Worm (Caenorhabditis elegans): ENCODE data around the gene Y20C6A.4.

The Y20C6A.4 gene

ce11 chrV:17379932-17380331 lies at the start of gene Y20C6A.4:
Gene Y20C6A.4, plus strand, starts transcription at chrV:17380232.
- TF ChIP-seq lin-11 (tag; optimal IDR thresholded peaks at IDR 0.05) (no peak), C08G9.2 (tag; optimal IDR thresholded peaks at IDR 0.05) (no peak), mec-3 (tag; optimal IDR thresholded peaks at IDR 0.05; ENCODE audit: borderline replicate concordance) (no peak), ceh-22 (tag; optimal IDR thresholded peaks at IDR 0.05) (no peak), dve-1 (tag; optimal IDR thresholded peaks at IDR 0.05) (no peak), lim-6 (tag; optimal IDR thresholded peaks at IDR 0.05) (no peak), ama-1 (optimal IDR thresholded peaks at IDR 0.05) (no peak), C38D4.7 (GFP tag; optimal IDR thresholded peaks at IDR 0.05) (no peak), odd-2 (tag; optimal IDR thresholded peaks at IDR 0.05) (no peak), pag-3 (tag; optimal IDR thresholded peaks at IDR 0.05; ENCODE audit: borderline replicate concordance) (no peak), hlh-15 (tag; optimal IDR thresholded peaks at IDR 0.05) (no peak), ceh-30 (tag; optimal IDR thresholded peaks at IDR 0.05) (no peak), rnt-1 (tag; optimal IDR thresholded peaks at IDR 0.05) (no peak), ceh-14 (tag; optimal IDR thresholded peaks at IDR 0.05) (no peak), T23F11.4 (GFP tag; optimal IDR thresholded peaks at IDR 0.05) (no peak), pha-2 (tag; optimal IDR thresholded peaks at IDR 0.05) (no peak), unc-3 (GFP tag; conservative IDR thresholded peaks at IDR 0.05) (no peak), unc-3 (tag; optimal IDR thresholded peaks at IDR 0.05) (no peak), K02D7.2 (tag; optimal IDR thresholded peaks at IDR 0.05) (no peak), ceh-34 (tag; optimal IDR thresholded peaks at IDR 0.05) (no peak), tbx-7 (tag; optimal IDR thresholded peaks at IDR 0.05) (no peak)

- TF ChIP-seq mec-3 (tag; optimal IDR thresholded peaks at IDR 0.05; ENCODE audit: borderline replicate concordance) = no peak
- no peak for TF ChIP-seq hlh-15 (tag; optimal IDR thresholded peaks at IDR 0.05)
- no peak for TF ChIP-seq unc-3 (GFP tag; conservative IDR thresholded peaks at IDR 0.05)
- no peak for TF ChIP-seq unc-3 (tag; optimal IDR thresholded peaks at IDR 0.05)
- TF ChIP-seq fkh-6 (tag; optimal IDR thresholded peaks at IDR 0.05) = no peak
- TF ChIP-seq ets-4 (tag; optimal IDR thresholded peaks at IDR 0.05) = no peak
- TF ChIP-seq F13H6.1 (tag; optimal IDR thresholded peaks at IDR 0.05) = no peak
- no peak for TF ChIP-seq ceh-31 (tag; optimal IDR thresholded peaks at IDR 0.05)
- TF ChIP-seq lin-11 (tag; optimal IDR thresholded peaks at IDR 0.05) = no peak
- no peak for TF ChIP-seq tbx-2 (tag; optimal IDR thresholded peaks at IDR 0.05)
These were observed 48.7 kb upstream of the Y20C6A.4 start, which contains the start of gene fbxa-185 for ce11 chrV:17331340-17331739. Gene fbxa-185, plus strand, starts transcription at chrV:17331640.

ce11 chrV:17339349-17339748 lies 40.7 kb upstream of the Y20C6A.4 start:
- TF ChIP-seq dmd-4 (tag; optimal IDR thresholded peaks at IDR 0.05; ENCODE audit: borderline replicate concordance) (no peak), unc-42 (tag; optimal IDR thresholded peaks at IDR 0.05) (no peak), lim-6 (tag; optimal IDR thresholded peaks at IDR 0.05) (no peak), sox-2 (GFP tag; IDR thresholded peaks at IDR 0.05) (no peak), zip-5 (tag; optimal IDR thresholded peaks at IDR 0.05) (no peak), fax-1 (tag; optimal IDR thresholded peaks at IDR 0.05) (no peak), ceh-48 (tag; optimal IDR thresholded peaks at IDR 0.05) (no peak), fkh-10 (GFP tag; optimal IDR thresholded peaks at IDR 0.05) (no peak), ama-1 (optimal IDR thresholded peaks at IDR 0.05) (no peak), elt-2 (tag; optimal IDR thresholded peaks at IDR 0.05) (no peak)

- no peak for TF ChIP-seq gmeb-2 (tag; optimal IDR thresholded peaks at IDR 0.05)
- no peak for TF ChIP-seq nhr-11 (tag; optimal IDR thresholded peaks at IDR 0.05)
- TF ChIP-seq mec-3 (tag; optimal IDR thresholded peaks at IDR 0.05; ENCODE audit: borderline replicate concordance) = no peak
- no peak for TF ChIP-seq hlh-6 (tag; optimal IDR thresholded peaks at IDR 0.05)
- no peak for TF ChIP-seq ceh-18 (tag; optimal IDR thresholded peaks at IDR 0.05)
- no peak for TF ChIP-seq ceh-2 (tag; optimal IDR thresholded peaks at IDR 0.05)
- TF ChIP-seq pqm-1 (tag; optimal IDR thresholded peaks at IDR 0.05) = no peak
- no peak for TF ChIP-seq nhr-232 (tag; optimal IDR thresholded peaks at IDR 0.05)
- no peak for TF ChIP-seq ceh-48 (tag; optimal IDR thresholded peaks at IDR 0.05)
- TF ChIP-seq ets-4 (tag; optimal IDR thresholded peaks at IDR 0.05) = no peak
These were observed 35.2 kb upstream of the Y20C6A.4 start, which contains the start of the genes fbxa-188 and fbxa-189 for ce11 chrV:17344876-17345275. Gene fbxa-188, minus strand, starts transcription at chrV:17344926. Gene fbxa-189, plus strand, starts transcription at chrV:17345214.
